Fruit fly (Drosophila melanogaster) whole organism: ENCODE data around the gene CG3764.
A peak's percentile ranks its signal among the peaks of the same experiment; 100 is the strongest.

Experiments used
- CG8478 ChIP-seq: fragments of >200 bp; optimal IDR thresholded peaks from 2 replicates; lab custom pipeline; 2018; ENCODE audit warnings: inconsistent platforms
- Dll ChIP-seq: fragments of >200 bp; optimal IDR thresholded peaks from 2 replicates; lab custom pipeline; 2017
- EcR ChIP-seq, 2 experiments: fragments of >200 bp; optimal IDR thresholded peaks; 2 replicates each; lab custom pipeline; 2017; ENCODE audit warnings: missing biosample characterization in 2 of 2, missing genetic modification characterization in 2 of 2, missing genetic modification reagents in 2 of 2
- pan ChIP-seq: fragments of >200 bp; optimal IDR thresholded peaks from 2 replicates; lab custom pipeline; 2017
- psq ChIP-seq: fragments of >200 bp; optimal IDR thresholded peaks from 2 replicates; lab custom pipeline; 2017
- usp ChIP-seq: fragments of >200 bp; optimal IDR thresholded peaks from 2 replicates; lab custom pipeline; 2017; ENCODE audit warnings: missing biosample characterization, missing genetic modification characterization, mixed read lengths

CG3764 gene

dm6 chr3L:17012017-17012719 is at the start of gene CG3764:
CG3764 (minus strand) TSS chr3L:17012565.
- TF ChIP-seq Dll (lab: Kevin White, UChicago) (peak; percentile 74), usp (GFP tag; lab: Kevin White, UChicago) (no peak), EcR (GFP tag; optimal IDR thresholded peaks at IDR 0.05; lab: Kevin White, UChicago) (no peak), pan (lab: Kevin White, UChicago) (no peak)

- TF ChIP-seq psq (lab: Kevin White, UChicago) (no peak), usp (GFP tag; lab: Kevin White, UChicago) (no peak), Dll (lab: Kevin White, UChicago) (no peak), EcR (GFP tag; optimal IDR thresholded peaks at IDR 0.05; lab: Kevin White, UChicago) (no peak), pan (lab: Kevin White, UChicago) (no peak), CG8478 (lab: Kevin White, UChicago) (no peak)
These were observed 43.1 kb upstream of the CG3764 start, which contains the start of gene CG7724 for dm6 chr3L:17055467-17055877. CG7724 (plus strand) TSS chr3L:17055613.

- TF ChIP-seq Dll (lab: Kevin White, UChicago): no peak
- TF ChIP-seq psq (lab: Kevin White, UChicago): no peak
- TF ChIP-seq EcR (GFP tag; optimal IDR thresholded peaks at IDR 0.05; lab: Kevin White, UChicago): no peak
- no peak for TF ChIP-seq CG8478 (lab: Kevin White, UChicago)
- TF ChIP-seq usp (GFP tag; lab: Kevin White, UChicago): no peak
- no peak for TF ChIP-seq pan (lab: Kevin White, UChicago)
These were observed 41.6 kb upstream of the CG3764 start for dm6 chr3L:17053932-17054331.

dm6 chr3L:17052388-17052905 is 40.1 kb upstream of the CG3764 start:
- TF ChIP-seq usp (GFP tag; lab: Kevin White, UChicago): no peak
- TF ChIP-seq pan (lab: Kevin White, UChicago): no peak
- TF ChIP-seq CG8478 (lab: Kevin White, UChicago): no peak
- no peak for TF ChIP-seq EcR (GFP tag; optimal IDR thresholded peaks at IDR 0.05; lab: Kevin White, UChicago)
- TF ChIP-seq Dll (lab: Kevin White, UChicago): no peak
- TF ChIP-seq psq (lab: Kevin White, UChicago): no peak

- TF ChIP-seq psq (lab: Kevin White, UChicago): no peak
These were observed 39.1 kb upstream of the CG3764 start for dm6 chr3L:17051472-17051871.

dm6 chr3L:17050661-17051452 is 38.5 kb upstream of the CG3764 start:
- TF ChIP-seq psq (lab: Kevin White, UChicago): no peak

dm6 chr3L:17049912-17050345 is 37.6 kb upstream of the CG3764 start:
- TF ChIP-seq EcR (GFP tag; optimal IDR thresholded peaks at IDR 0.05; lab: Kevin White, UChicago): no peak
- no peak for TF ChIP-seq CG8478 (lab: Kevin White, UChicago)
- TF ChIP-seq psq (lab: Kevin White, UChicago): no peak
- TF ChIP-seq pan (lab: Kevin White, UChicago): no peak
- no peak for TF ChIP-seq Dll (lab: Kevin White, UChicago)
- no peak for TF ChIP-seq usp (GFP tag; lab: Kevin White, UChicago)

dm6 chr3L:17049314-17049713 is 36.9 kb upstream of the CG3764 start, which contains the start of gene rogdi:
rogdi (plus strand) TSS chr3L:17049512.
- TF ChIP-seq pan (lab: Kevin White, UChicago) (no peak), EcR (GFP tag; optimal IDR thresholded peaks at IDR 0.05; lab: Kevin White, UChicago) (no peak), usp (GFP tag; lab: Kevin White, UChicago) (no peak), psq (lab: Kevin White, UChicago) (no peak), Dll (lab: Kevin White, UChicago) (no peak), CG8478 (lab: Kevin White, UChicago) (no peak)

- no peak for TF ChIP-seq EcR (GFP tag; optimal IDR thresholded peaks at IDR 0.05; lab: Kevin White, UChicago)
- TF ChIP-seq pan (lab: Kevin White, UChicago): no peak
- TF ChIP-seq CG8478 (lab: Kevin White, UChicago): no peak
These were observed 35.5 kb upstream of the CG3764 start for dm6 chr3L:17047811-17048239.

dm6 chr3L:17045431-17046238 is 33.3 kb upstream of the CG3764 start, which contains the start of gene TpnC73F:
TpnC73F (plus strand) TSS chr3L:17046063.
- TF ChIP-seq pan (lab: Kevin White, UChicago) (no peak), Dll (lab: Kevin White, UChicago) (no peak), usp (GFP tag; lab: Kevin White, UChicago) (no peak)

- TF ChIP-seq Dll (lab: Kevin White, UChicago): no peak
- TF ChIP-seq CG8478 (lab: Kevin White, UChicago): no peak
- TF ChIP-seq usp (GFP tag; lab: Kevin White, UChicago): no peak
- no peak for TF ChIP-seq EcR (GFP tag; optimal IDR thresholded peaks at IDR 0.05; lab: Kevin White, UChicago)
- no peak for TF ChIP-seq pan (lab: Kevin White, UChicago)
- no peak for TF ChIP-seq psq (lab: Kevin White, UChicago)
These were observed 32.4 kb upstream of the CG3764 start, which contains the start of gene Pop5 for dm6 chr3L:17044799-17045198. Pop5 (minus strand) TSS chr3L:17045038.
